Fruit fly (Drosophila melanogaster) whole organism, wandering third instar larva: ENCODE measurements around the gene Mst36Fb.
A peak's percentile ranks its signal among the peaks of the same experiment; 100 is the strongest.

Experiments
- Myc ChIP-seq: fragments of >200 bp; optimal IDR thresholded peaks from 2 replicates; lab custom pipeline; 2017
- dl ChIP-seq, 2 experiments: fragments of 175-275, 200-275 bp in 1 of 2; fragments of 200-275 bp in 1 of 2; sonication (Bioruptor generic); optimal IDR thresholded peaks; lab custom pipeline; 2018; ENCODE audit warnings: mild to moderate bottlenecking in 2 of 2, missing biosample characterization in 2 of 2, missing genetic modification characterization in 2 of 2, moderate library complexity in 2 of 2; ENCODE audit not compliant: partially characterized antibody in 2 of 2, insufficient read depth in 1 of 2
- fru ChIP-seq: fragments of 200-800 bp; sonication (Bioruptor generic); optimal IDR thresholded peaks from 3 replicates; lab custom pipeline; 2016; ENCODE audit warnings: missing biosample characterization, mild to moderate bottlenecking, missing genetic modification characterization
- h ChIP-seq: fragments of 200-800 bp; sonication (Bioruptor generic); optimal IDR thresholded peaks from 3 replicates; lab custom pipeline; 2016; ENCODE audit warnings: missing biosample characterization, mild to moderate bottlenecking, missing genetic modification characterization

- TF ChIP-seq Myc (lab: Kevin White, UChicago) = no peak
- no peak for TF ChIP-seq dl (GFP tag; optimal IDR thresholded peaks at IDR 0.05; lab: Kevin White, UChicago; ENCODE audit: insufficient read depth in 1 of 2, partially characterized antibody in 2 of 2)
- TF ChIP-seq h (GFP tag; lab: Kevin White, UChicago) = peak; percentile 44
- peak; percentile 62 for TF ChIP-seq fru
These were observed 26.8 kb downstream of the Mst36Fb start for dm6 chr2L:18647857-18648652.
